Worm (Caenorhabditis elegans) whole organism, early embryonic: ENCODE data around the gene meg-2.

ENCODE experiments used
- B0310.2 ChIP-seq: sonication (generic microtip); optimal IDR thresholded peaks from 2 replicates; lab custom pipeline; 2016; ENCODE audit warnings: mild to moderate bottlenecking, missing genetic modification characterization, missing compliant biosample characterization
- F13C5.2 ChIP-seq: sonication (generic microtip); optimal IDR thresholded peaks from 2 replicates; lab custom pipeline; 2017; ENCODE audit warnings: mild to moderate bottlenecking, missing genetic modification characterization, inconsistent platforms, missing compliant biosample characterization
- aly-1 ChIP-seq: sonication (generic microtip); optimal IDR thresholded peaks from 2 replicates; lab custom pipeline; 2016; ENCODE audit warnings: missing genetic modification characterization, missing compliant biosample characterization
- ama-1 ChIP-seq: fragments of 150-350 bp; optimal IDR thresholded peaks from 2 replicates; lab custom pipeline; 2014
- ceh-13 ChIP-seq: fragments of 200-800 bp; sonication (Bioruptor generic); optimal IDR thresholded peaks from 2 replicates; lab custom pipeline; 2018; ENCODE audit warnings: mild to moderate bottlenecking, missing genetic modification characterization, missing compliant biosample characterization
- ceh-36 ChIP-seq: sonication (generic microtip); optimal IDR thresholded peaks from 2 replicates; lab custom pipeline; 2016; ENCODE audit warnings: missing genetic modification characterization, inconsistent platforms, missing compliant biosample characterization
- ets-7 ChIP-seq: sonication (generic microtip); optimal IDR thresholded peaks from 2 replicates; lab custom pipeline; 2016; ENCODE audit warnings: missing genotype, missing genetic modification characterization, missing compliant biosample characterization
- flt-1 ChIP-seq: fragments of 200-800 bp; sonication (Bioruptor generic); IDR thresholded peaks from 2 replicates; pipeline ENCODE4 v1.3.6; 2022; ENCODE audit warnings: missing genetic modification characterization, missing compliant biosample characterization
- hmbx-1 ChIP-seq: sonication (generic microtip); optimal IDR thresholded peaks from 2 replicates; lab custom pipeline; 2016; ENCODE audit warnings: mild to moderate bottlenecking, missing genetic modification characterization, missing compliant biosample characterization
- hmg-4 ChIP-seq: fragments of 200-800 bp; sonication (Bioruptor generic); optimal IDR thresholded peaks from 2 replicates; lab custom pipeline; 2018; ENCODE audit warnings: mild to moderate bottlenecking, missing genetic modification characterization, missing compliant biosample characterization
- hnd-1 ChIP-seq: sonication (generic microtip); optimal IDR thresholded peaks from 2 replicates; lab custom pipeline; 2016; ENCODE audit warnings: missing genetic modification characterization, missing compliant biosample characterization
- pes-1 ChIP-seq: fragments of 200-800 bp; sonication (Bioruptor generic); IDR thresholded peaks from 2 replicates; pipeline ENCODE4 v1.3.6; 2022; ENCODE audit warnings: missing genetic modification reagents, missing genetic modification characterization, missing compliant biosample characterization
- scrt-1 ChIP-seq: fragments of 200-800 bp; sonication (Bioruptor generic); IDR thresholded peaks from 2 replicates; pipeline ENCODE4 v1.3.6; 2022; ENCODE audit warnings: missing genetic modification characterization, missing compliant biosample characterization
- sea-1 ChIP-seq: fragments of 200-800 bp; sonication (Bioruptor generic); conservative IDR thresholded peaks from 2 replicates; pipeline ENCODE4 v1.3.6; 2022; ENCODE audit warnings: missing genetic modification characterization, missing compliant biosample characterization
- tbx-11 ChIP-seq: fragments of 200-800 bp; sonication (Bioruptor generic); IDR thresholded peaks from 2 replicates; pipeline ENCODE4 v1.3.6; 2022; ENCODE audit warnings: missing genetic modification characterization, missing compliant biosample characterization
- tbx-37 ChIP-seq: fragments of 200-800 bp; sonication (Bioruptor generic); conservative IDR thresholded peaks from 2 replicates; pipeline ENCODE4 v1.3.6; 2022; ENCODE audit warnings: missing genetic modification reagents, missing genetic modification characterization, missing compliant biosample characterization
- tra-4 ChIP-seq: sonication (generic microtip); optimal IDR thresholded peaks from 2 replicates; lab custom pipeline; 2017; ENCODE audit warnings: missing genetic modification characterization, missing compliant biosample characterization

meg-2 gene

DNA sequence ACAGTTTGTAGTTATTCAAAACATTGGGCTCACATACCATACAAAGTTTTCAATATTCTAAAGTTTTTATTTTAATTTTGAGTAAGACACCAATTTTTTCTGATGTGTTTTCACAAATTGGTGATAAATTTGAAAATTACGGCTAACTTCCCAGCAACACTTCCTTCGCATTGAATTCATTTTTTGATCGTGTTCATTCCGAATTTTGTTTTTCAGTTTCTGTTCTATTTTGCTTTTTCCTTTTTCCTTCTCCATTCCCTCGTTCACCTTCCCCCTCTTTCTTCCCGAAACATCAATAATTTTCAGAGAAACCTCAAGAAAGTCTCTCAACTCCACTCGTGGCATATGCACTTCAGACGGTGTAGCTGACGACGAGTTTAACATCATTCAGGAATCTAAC, 22.9 kb upstream of the meg-2 start, which contains the start of gene alg-1:
alg-1 (plus strand) TSS at position 301 of the 400 bp plus-strand sequence.
- TF ChIP-seq tbx-37 (GFP tag; lab: Robert Waterston, UW), result no peak
- TF ChIP-seq F13C5.2 (tag; lab: Kevin White, UChicago), result no peak
- TF ChIP-seq tra-4 (tag; lab: Kevin White, UChicago), result no peak
- no peak for TF ChIP-seq flt-1 (GFP tag; lab: Robert Waterston, UW)
- TF ChIP-seq scrt-1, result no peak
- TF ChIP-seq tbx-11 (GFP tag; lab: Robert Waterston, UW), result no peak
- no peak for TF ChIP-seq pes-1 (GFP tag; lab: Robert Waterston, UW)
- no peak for TF ChIP-seq B0310.2 (tag; lab: Kevin White, UChicago)
- no peak for TF ChIP-seq aly-1 (tag; lab: Kevin White, UChicago)
- no peak for TF ChIP-seq ceh-36 (tag; lab: Kevin White, UChicago)
- no peak for TF ChIP-seq hmg-4 (GFP tag; lab: Kevin White, UChicago)
- TF ChIP-seq ets-7 (tag; lab: Kevin White, UChicago), result no peak
- no peak for TF ChIP-seq hnd-1 (tag; lab: Kevin White, UChicago)
- TF ChIP-seq ama-1 (lab: Kevin White, UChicago), result no peak
- TF ChIP-seq ceh-13 (GFP tag; lab: Kevin White, UChicago), result no peak
- TF ChIP-seq sea-1 (GFP tag; lab: Robert Waterston, UW), result no peak

- TF ChIP-seq ets-7 (tag; lab: Kevin White, UChicago), result no peak
- TF ChIP-seq tra-4 (tag; lab: Kevin White, UChicago), result no peak
- no peak for TF ChIP-seq hnd-1 (tag; lab: Kevin White, UChicago)
- TF ChIP-seq scrt-1, result no peak
- no peak for TF ChIP-seq flt-1 (GFP tag; lab: Robert Waterston, UW)
- TF ChIP-seq pes-1 (GFP tag; lab: Robert Waterston, UW), result no peak
- TF ChIP-seq hmbx-1, result no peak
- no peak for TF ChIP-seq ama-1 (lab: Kevin White, UChicago)
- no peak for TF ChIP-seq ceh-36 (tag; lab: Kevin White, UChicago)
- TF ChIP-seq tbx-11 (GFP tag; lab: Robert Waterston, UW), result 0 out of 2 replicates have a peak, but pooled peaks have one; percentile 47
- TF ChIP-seq aly-1 (tag; lab: Kevin White, UChicago), result peak; percentile 62
- peak; percentile 87 for TF ChIP-seq hmg-4 (GFP tag; lab: Kevin White, UChicago)
- TF ChIP-seq F13C5.2 (tag; lab: Kevin White, UChicago), result peak; percentile 62
These were observed 22.2 kb upstream of the meg-2 start for ce11 chrX:13948167-13948566.

DNA sequence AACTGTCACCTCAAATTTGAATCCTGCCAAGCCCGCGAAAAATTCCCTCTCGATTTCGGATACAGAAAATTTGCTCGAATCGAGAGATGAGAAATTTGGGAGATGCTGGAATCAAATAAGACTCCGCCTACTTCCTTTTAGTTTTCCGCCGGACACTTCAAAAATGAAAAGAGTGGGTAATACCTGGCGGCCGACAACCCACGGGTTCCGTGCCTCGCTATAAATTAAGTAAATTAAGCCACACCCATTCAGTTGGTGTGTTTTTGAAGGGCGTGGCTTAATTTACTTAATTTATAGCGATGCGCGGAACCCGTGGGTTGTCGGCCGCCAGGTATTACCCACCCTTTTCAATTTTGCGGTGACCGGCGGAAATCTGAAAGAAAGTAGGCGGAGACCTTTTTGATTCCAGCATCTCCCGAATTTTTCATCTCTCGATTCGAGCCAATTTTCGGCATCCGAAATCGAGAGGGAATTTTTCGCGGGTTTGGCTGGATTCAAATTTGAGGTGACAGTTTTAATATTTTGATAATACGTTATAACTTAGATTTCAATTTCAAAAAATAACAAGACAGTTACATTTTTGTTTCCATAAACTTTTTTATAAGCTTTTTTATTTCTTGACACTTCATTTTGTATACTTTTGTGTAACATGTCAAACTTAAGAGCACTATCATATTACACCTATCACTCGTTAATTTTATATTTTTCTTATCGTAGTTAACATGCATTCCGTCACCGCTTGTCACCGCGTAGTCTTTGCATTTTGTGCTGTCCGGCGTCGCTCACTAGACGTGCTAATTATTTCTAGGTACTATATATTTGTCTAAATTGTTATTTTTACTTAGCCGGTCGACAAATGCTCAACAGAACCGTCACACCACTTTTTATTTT, 21.0 kb upstream of the meg-2 start:
- no peak for TF ChIP-seq ets-7 (tag; lab: Kevin White, UChicago)
- no peak for TF ChIP-seq ceh-13 (GFP tag; lab: Kevin White, UChicago)
- no peak for TF ChIP-seq sea-1 (GFP tag; lab: Robert Waterston, UW)
- no peak for TF ChIP-seq tbx-11 (GFP tag; lab: Robert Waterston, UW)
- no peak for TF ChIP-seq tbx-37 (GFP tag; lab: Robert Waterston, UW)
- no peak for TF ChIP-seq aly-1 (tag; lab: Kevin White, UChicago)
- TF ChIP-seq scrt-1, result no peak
- no peak for TF ChIP-seq hmg-4 (GFP tag; lab: Kevin White, UChicago)
- no peak for TF ChIP-seq hnd-1 (tag; lab: Kevin White, UChicago)
- TF ChIP-seq F13C5.2 (tag; lab: Kevin White, UChicago), result no peak
- no peak for TF ChIP-seq ama-1 (lab: Kevin White, UChicago)
- no peak for TF ChIP-seq pes-1 (GFP tag; lab: Robert Waterston, UW)

DNA sequence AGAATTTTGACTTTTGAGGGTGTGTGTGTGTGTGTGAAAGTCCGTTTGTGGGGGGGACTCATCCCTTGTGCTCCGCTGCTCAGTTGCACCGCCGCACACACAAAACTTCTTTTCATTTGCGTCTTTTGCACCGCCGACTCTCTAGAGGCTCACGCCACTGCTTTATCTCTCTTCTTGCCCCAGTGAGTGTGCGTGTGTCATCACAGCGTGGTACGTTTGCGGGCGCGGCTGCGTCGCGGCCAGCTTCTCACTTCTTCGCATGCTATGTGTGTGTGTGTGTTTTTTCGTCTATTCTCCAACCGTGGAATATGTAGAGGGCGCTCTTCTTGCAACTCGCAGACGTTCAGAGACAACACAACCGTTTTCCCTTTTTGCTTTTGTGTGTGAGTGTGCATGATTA, 19.6 kb upstream of the meg-2 start:
- peak; percentile 20; the same call in 1 of the 2 replicates for TF ChIP-seq pes-1 (GFP tag; lab: Robert Waterston, UW)
- peak; percentile 69 for TF ChIP-seq hmg-4 (GFP tag; lab: Kevin White, UChicago)
- no peak for TF ChIP-seq hnd-1 (tag; lab: Kevin White, UChicago)
- peak; percentile 70 for TF ChIP-seq F13C5.2 (tag; lab: Kevin White, UChicago)

DNA sequence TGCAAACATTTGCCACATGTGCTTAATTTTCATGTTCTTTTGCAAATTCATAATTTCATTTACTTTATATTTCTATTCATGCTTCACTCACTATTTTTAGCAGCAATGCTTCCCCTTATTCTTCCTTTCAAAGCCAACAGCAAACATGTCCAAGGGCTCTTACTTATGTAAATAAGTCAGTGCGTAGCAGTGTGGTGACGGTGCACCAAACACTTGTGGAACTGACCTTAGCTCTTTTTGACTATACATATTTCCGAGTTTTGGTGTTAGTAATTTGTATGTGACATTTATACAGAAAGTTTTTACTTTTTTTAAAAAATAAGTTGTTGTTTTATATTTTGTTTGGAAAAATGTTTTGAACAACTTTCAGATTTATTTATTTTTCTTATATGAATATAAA, 19.2 kb upstream of the meg-2 start:
- TF ChIP-seq hmg-4 (GFP tag; lab: Kevin White, UChicago) (no peak), tbx-11 (GFP tag; lab: Robert Waterston, UW) (no peak), ama-1 (lab: Kevin White, UChicago) (no peak), sea-1 (GFP tag; lab: Robert Waterston, UW) (no peak), ceh-36 (tag; lab: Kevin White, UChicago) (no peak), ets-7 (tag; lab: Kevin White, UChicago) (no peak), B0310.2 (tag; lab: Kevin White, UChicago) (no peak), tbx-37 (GFP tag; lab: Robert Waterston, UW) (no peak), hmbx-1 (no peak), ceh-13 (GFP tag; lab: Kevin White, UChicago) (no peak)

DNA sequence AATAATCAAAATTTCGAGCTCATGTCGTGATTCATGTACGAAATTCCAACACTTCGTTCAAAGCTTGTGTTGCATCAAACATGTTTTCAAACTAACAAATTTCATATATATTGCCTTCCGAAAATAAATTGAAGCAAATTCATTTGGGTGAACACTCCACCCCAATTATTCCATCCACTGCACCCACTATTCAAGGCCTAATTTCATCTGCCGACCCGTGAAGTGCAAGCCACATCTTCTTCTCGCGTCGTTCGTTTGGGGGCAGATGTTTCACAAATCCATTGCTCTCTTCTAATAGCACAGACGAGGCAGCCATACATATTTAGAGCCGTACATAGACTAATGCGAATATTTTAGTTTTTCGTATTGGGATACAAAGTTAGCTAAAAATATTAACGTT, 18.3 kb upstream of the meg-2 start:
- no peak for TF ChIP-seq aly-1 (tag; lab: Kevin White, UChicago)
- TF ChIP-seq hnd-1 (tag; lab: Kevin White, UChicago), result no peak
- TF ChIP-seq sea-1 (GFP tag; lab: Robert Waterston, UW), result no peak
- no peak for TF ChIP-seq tbx-37 (GFP tag; lab: Robert Waterston, UW)
- TF ChIP-seq F13C5.2 (tag; lab: Kevin White, UChicago), result peak; percentile 26
- TF ChIP-seq ceh-36 (tag; lab: Kevin White, UChicago), result no peak
- no peak for TF ChIP-seq ets-7 (tag; lab: Kevin White, UChicago)

ce11 chrX:13941865-13942264, 15.9 kb upstream of the meg-2 start:
- TF ChIP-seq ceh-36 (tag; lab: Kevin White, UChicago), result no peak
- no peak for TF ChIP-seq ceh-13 (GFP tag; lab: Kevin White, UChicago)
- TF ChIP-seq F13C5.2 (tag; lab: Kevin White, UChicago), result no peak
- no peak for TF ChIP-seq ama-1 (lab: Kevin White, UChicago)
- no peak for TF ChIP-seq pes-1 (GFP tag; lab: Robert Waterston, UW)
- no peak for TF ChIP-seq scrt-1
- TF ChIP-seq aly-1 (tag; lab: Kevin White, UChicago), result no peak
- no peak for TF ChIP-seq hnd-1 (tag; lab: Kevin White, UChicago)
- TF ChIP-seq sea-1 (GFP tag; lab: Robert Waterston, UW), result no peak
- TF ChIP-seq tbx-37 (GFP tag; lab: Robert Waterston, UW), result no peak
- no peak for TF ChIP-seq hmg-4 (GFP tag; lab: Kevin White, UChicago)
- no peak for TF ChIP-seq hmbx-1
- TF ChIP-seq ets-7 (tag; lab: Kevin White, UChicago), result no peak
- no peak for TF ChIP-seq B0310.2 (tag; lab: Kevin White, UChicago)
- no peak for TF ChIP-seq tra-4 (tag; lab: Kevin White, UChicago)
- no peak for TF ChIP-seq flt-1 (GFP tag; lab: Robert Waterston, UW)
- TF ChIP-seq tbx-11 (GFP tag; lab: Robert Waterston, UW), result no peak
